Fruit fly (Drosophila melanogaster) whole organism, embryonic: ENCODE results near the gene Eig71Ei.

Experiments
- BEAF-32 ChIP-seq: fragments of 200-800 bp; sonication (Bioruptor generic); optimal IDR thresholded peaks from 3 replicates; lab custom pipeline; 2017; ENCODE audit warnings: missing biosample characterization, missing genetic modification characterization, mild to moderate bottlenecking, moderate library complexity, missing genetic modification reagents
- CG10366 ChIP-seq: fragments of 200-800 bp; sonication (Bioruptor generic); IDR thresholded peaks from 2 replicates; pipeline ENCODE4 v1.3.6; 2022; ENCODE audit warnings: missing biosample characterization, missing genetic modification characterization
- CG12299 ChIP-seq: fragments of 200-800 bp; sonication (Bioruptor generic); optimal IDR thresholded peaks from 2 replicates; lab custom pipeline; 2018; ENCODE audit warnings: missing biosample characterization, mild to moderate bottlenecking, missing genetic modification characterization
- CG15514 ChIP-seq: fragments of 200-800 bp; sonication (Bioruptor generic); optimal IDR thresholded peaks from 3 replicates; lab custom pipeline; 2017; ENCODE audit warnings: missing biosample characterization, missing genetic modification characterization, mild to moderate bottlenecking, moderate library complexity, missing genetic modification reagents
- CG15696 ChIP-seq: fragments of 200-800 bp; sonication (Bioruptor generic); optimal IDR thresholded peaks from 2 replicates; lab custom pipeline; 2019; ENCODE audit warnings: missing biosample characterization, mild to moderate bottlenecking, missing genetic modification characterization, moderate library complexity
- CG1603 ChIP-seq: fragments of 200-800 bp; sonication (Bioruptor generic); optimal IDR thresholded peaks from 2 replicates; lab custom pipeline; 2019; ENCODE audit warnings: missing biosample characterization, mild to moderate bottlenecking, missing genetic modification characterization, moderate library complexity
- CG1647 ChIP-seq: fragments of 200-800 bp; sonication (Bioruptor generic); optimal IDR thresholded peaks from 3 replicates; lab custom pipeline; 2016; ENCODE audit warnings: missing biosample characterization, missing genetic modification characterization
- CG16779 ChIP-seq: fragments of 200-800 bp; sonication (Bioruptor generic); IDR thresholded peaks from 2 replicates; pipeline ENCODE4 v1.3.6; 2022; ENCODE audit warnings: missing biosample characterization, missing genetic modification characterization
- CG18262 ChIP-seq: fragments of 200-800 bp; optimal IDR thresholded peaks from 3 replicates; lab custom pipeline; 2019; ENCODE audit warnings: missing biosample characterization, mild to moderate bottlenecking, missing genetic modification characterization, moderate library complexity
- CG2199 ChIP-seq: fragments of 200-800 bp; sonication (Bioruptor generic); IDR thresholded peaks from 3 replicates; pipeline ENCODE4 v1.3.6; 2022; ENCODE audit warnings: missing biosample characterization, missing genetic modification characterization
- CG30403 ChIP-seq: fragments of 200-800 bp; sonication (Bioruptor generic); optimal IDR thresholded peaks from 3 replicates; lab custom pipeline; 2016; ENCODE audit warnings: missing biosample characterization, missing genetic modification characterization
- CG33213 ChIP-seq: fragments of 200-800 bp; sonication (Bioruptor generic); optimal IDR thresholded peaks from 3 replicates; lab custom pipeline; 2016; ENCODE audit warnings: missing biosample characterization, missing genetic modification characterization
- CG4404 ChIP-seq: fragments of 200-800 bp; sonication (Bioruptor generic); IDR thresholded peaks from 2 replicates; pipeline ENCODE4 v1.3.6; 2022; ENCODE audit warnings: missing biosample characterization, missing genetic modification characterization
- CG6272 ChIP-seq: fragments of 200-800 bp; sonication (Bioruptor generic); IDR thresholded peaks from 2 replicates; pipeline ENCODE4 v1.3.6; 2022; ENCODE audit warnings: missing biosample characterization, missing genetic modification characterization
- CG6765 ChIP-seq: fragments of 200-800 bp; sonication (Bioruptor generic); optimal IDR thresholded peaks from 3 replicates; lab custom pipeline; 2017; ENCODE audit warnings: missing biosample characterization, mild to moderate bottlenecking, missing genetic modification characterization
- CG6854 ChIP-seq: fragments of 200-800 bp; sonication (Bioruptor generic); optimal IDR thresholded peaks from 3 replicates; lab custom pipeline; 2017; ENCODE audit warnings: missing biosample characterization, mild to moderate bottlenecking, missing genetic modification characterization
- CG9932 ChIP-seq: fragments of 200-800 bp; sonication (Bioruptor generic); IDR thresholded peaks from 2 replicates; pipeline ENCODE4 v1.3.6; 2022; ENCODE audit warnings: missing biosample characterization, missing genetic modification characterization
- Chrac-16 ChIP-seq: fragments of 200-800 bp; sonication (Bioruptor generic); optimal IDR thresholded peaks from 3 replicates; lab custom pipeline; 2016; ENCODE audit warnings: missing biosample characterization, missing genetic modification characterization
- CkIIα-i1 ChIP-seq: fragments of 200-800 bp; sonication (Bioruptor generic); IDR thresholded peaks from 2 replicates; pipeline ENCODE4 v1.3.6; 2022; ENCODE audit warnings: missing biosample characterization, missing genetic modification characterization
- H2.0 ChIP-seq: fragments of 200-800 bp; sonication (Bioruptor generic); IDR thresholded peaks from 2 replicates; pipeline ENCODE4 v1.3.6; 2022; ENCODE audit warnings: missing biosample characterization, missing genetic modification characterization
- HLH4C ChIP-seq: fragments of 200-800 bp; sonication (Bioruptor generic); IDR thresholded peaks from 3 replicates; pipeline ENCODE4 v1.3.6; 2022; ENCODE audit warnings: missing biosample characterization, missing genetic modification characterization; ENCODE audit not compliant: partially characterized antibody
- HLHmδ ChIP-seq: fragments of 200-800 bp; sonication (Bioruptor generic); optimal IDR thresholded peaks from 2 replicates; lab custom pipeline; 2018; ENCODE audit warnings: missing biosample characterization, mild to moderate bottlenecking, missing genetic modification characterization, moderate library complexity
- Hmx ChIP-seq: fragments of 200-800 bp; sonication (Bioruptor generic); optimal IDR thresholded peaks from 2 replicates; lab custom pipeline; 2016; ENCODE audit warnings: missing biosample characterization, missing genetic modification characterization
- Hr78 ChIP-seq, 2 experiments: fragments of 200-800 bp in 1 of 2; fragments of >200 bp in 1 of 2; sonication (Bioruptor generic) in 1 of 2; optimal IDR thresholded peaks; 2 replicates each; lab custom pipeline; 2017 to 2019; ENCODE audit warnings: missing biosample characterization in 2 of 2, missing genetic modification characterization in 2 of 2, mild to moderate bottlenecking in 1 of 2, moderate library complexity in 1 of 2
- Kr ChIP-seq: fragments of 200-800 bp; sonication (Bioruptor generic); optimal IDR thresholded peaks from 2 replicates; lab custom pipeline; 2017; ENCODE audit warnings: missing biosample characterization, mild to moderate bottlenecking, missing genetic modification characterization
- Spps ChIP-seq: fragments of 200-800 bp; sonication (Bioruptor generic); optimal IDR thresholded peaks from 2 replicates; lab custom pipeline; 2018; ENCODE audit warnings: missing biosample characterization, mild to moderate bottlenecking, missing genetic modification characterization
- Usf ChIP-seq: fragments of 200-800 bp; sonication (Bioruptor generic); optimal IDR thresholded peaks from 2 replicates; lab custom pipeline; 2017; ENCODE audit warnings: missing genotype, missing biosample characterization, missing genetic modification characterization
- ash1 ChIP-seq: fragments of 200-800 bp; sonication (Bioruptor generic); optimal IDR thresholded peaks from 2 replicates; lab custom pipeline; 2018; ENCODE audit warnings: missing biosample characterization, mild to moderate bottlenecking, missing genetic modification characterization
- az2 ChIP-seq: fragments of 200-800 bp; sonication (Bioruptor generic); optimal IDR thresholded peaks from 3 replicates; lab custom pipeline; 2016; ENCODE audit warnings: missing biosample characterization, missing genetic modification characterization
- bbx ChIP-seq: fragments of 200-800 bp; sonication (Bioruptor generic); IDR thresholded peaks from 2 replicates; pipeline ENCODE4 v1.3.6; 2022; ENCODE audit warnings: missing biosample characterization, missing genetic modification characterization; ENCODE audit not compliant: partially characterized antibody
- ci ChIP-seq: fragments of 200-800 bp; sonication (Bioruptor generic); IDR thresholded peaks from 3 replicates; pipeline ENCODE4 v1.3.6; 2022; ENCODE audit warnings: missing biosample characterization, missing genetic modification characterization
- corto ChIP-seq: fragments of 200-800 bp; sonication (Bioruptor generic); optimal IDR thresholded peaks from 2 replicates; lab custom pipeline; 2016; ENCODE audit warnings: missing biosample characterization, mild to moderate bottlenecking, missing genetic modification characterization, moderate library complexity
- crp ChIP-seq, 2 experiments: fragments of 200-800 bp; sonication (Bioruptor generic); optimal IDR thresholded peaks; 2 replicates in 1 of 2; 3 replicates in 1 of 2; lab custom pipeline; 2017; ENCODE audit warnings: missing biosample characterization in 2 of 2, missing genetic modification characterization in 2 of 2, mild to moderate bottlenecking in 1 of 2, moderate library complexity in 1 of 2
- dati ChIP-seq: fragments of 200-800 bp; sonication (Bioruptor generic); IDR thresholded peaks from 2 replicates; pipeline ENCODE4 v1.3.6; 2022; ENCODE audit warnings: missing biosample characterization, missing genetic modification characterization
- emc ChIP-seq: fragments of 200-800 bp; sonication (Bioruptor generic); optimal IDR thresholded peaks from 2 replicates; lab custom pipeline; 2016; ENCODE audit warnings: missing biosample characterization, missing genetic modification characterization
- ems ChIP-seq: fragments of 200-800 bp; sonication (Bioruptor generic); optimal IDR thresholded peaks from 3 replicates; lab custom pipeline; 2016; ENCODE audit warnings: missing biosample characterization, missing genetic modification characterization
- ewg ChIP-seq: fragments of 200-800 bp; sonication (Bioruptor generic); optimal IDR thresholded peaks from 3 replicates; lab custom pipeline; 2017; ENCODE audit warnings: mild to moderate bottlenecking, missing biosample characterization, missing genetic modification reagents, missing genetic modification characterization
- grau ChIP-seq: fragments of 200-800 bp; optimal IDR thresholded peaks from 3 replicates; lab custom pipeline; 2019; ENCODE audit warnings: missing biosample characterization, mild to moderate bottlenecking, missing genetic modification characterization, moderate library complexity
- kay ChIP-seq: fragments of 200-800 bp; sonication (Bioruptor generic); optimal IDR thresholded peaks from 2 replicates; lab custom pipeline; 2016; ENCODE audit warnings: missing biosample characterization, missing genetic modification characterization
- lilli ChIP-seq: fragments of 200-800 bp; sonication (Bioruptor generic); optimal IDR thresholded peaks from 3 replicates; lab custom pipeline; 2016; ENCODE audit warnings: missing biosample characterization, missing genetic modification characterization
- repo ChIP-seq: fragments of 200-800 bp; sonication (Bioruptor generic); optimal IDR thresholded peaks from 2 replicates; lab custom pipeline; 2016; ENCODE audit warnings: missing biosample characterization, missing genetic modification characterization
- run ChIP-seq: fragments of 200-800 bp; sonication (Bioruptor generic); optimal IDR thresholded peaks from 3 replicates; lab custom pipeline; 2018; ENCODE audit warnings: missing biosample characterization, mild to moderate bottlenecking, missing genetic modification characterization
- scrt ChIP-seq: fragments of 200-800 bp; sonication (Bioruptor generic); optimal IDR thresholded peaks from 2 replicates; lab custom pipeline; 2018; ENCODE audit warnings: missing biosample characterization, mild to moderate bottlenecking, missing genetic modification characterization, moderate library complexity
- slbo ChIP-seq: fragments of 200-800 bp; sonication (Bioruptor generic); IDR thresholded peaks from 2 replicates; pipeline ENCODE4 v1.3.6; 2022; ENCODE audit warnings: missing biosample characterization, missing genetic modification characterization
- sqz ChIP-seq: fragments of 200-800 bp; sonication (Bioruptor generic); optimal IDR thresholded peaks from 3 replicates; lab custom pipeline; 2018; ENCODE audit warnings: missing biosample characterization, mild to moderate bottlenecking, missing genetic modification characterization
- tio ChIP-seq: fragments of 200-800 bp; sonication (Bioruptor generic); optimal IDR thresholded peaks from 2 replicates; lab custom pipeline; 2017; ENCODE audit warnings: missing biosample characterization, missing genetic modification characterization, inconsistent platforms
- toy ChIP-seq: fragments of 200-800 bp; sonication (Bioruptor generic); IDR thresholded peaks from 2 replicates; pipeline ENCODE4 v1.3.6; 2022; ENCODE audit warnings: missing biosample characterization, missing genetic modification characterization
- vnd ChIP-seq: fragments of 200-800 bp; sonication (Bioruptor generic); IDR thresholded peaks from 3 replicates; pipeline ENCODE4 v1.3.6; 2022; ENCODE audit warnings: missing biosample characterization, missing genetic modification characterization; ENCODE audit not compliant: partially characterized antibody
- z ChIP-seq: fragments of 200-800 bp; sonication (Bioruptor generic); IDR thresholded peaks from 3 replicates; pipeline ENCODE4 v1.3.6; 2022; ENCODE audit warnings: missing biosample characterization, missing genetic modification characterization
- zf30C ChIP-seq: fragments of 200-800 bp; sonication (Bioruptor generic); optimal IDR thresholded peaks from 3 replicates; lab custom pipeline; 2018; ENCODE audit warnings: missing biosample characterization, mild to moderate bottlenecking, missing genetic modification characterization

The Eig71Ei gene

dm6 chr3L:15700338-15700966, 40.9 kb downstream of the Eig71Ei start (continued):
- no peak for TF ChIP-seq ash1 (GFP tag; lab: Kevin White, UChicago)
- no peak for TF ChIP-seq toy (GFP tag; lab: Robert Waterston, UW)
- TF ChIP-seq az2 (GFP tag; lab: Kevin White, UChicago), result peak; percentile 51
- TF ChIP-seq CG1647 (GFP tag; lab: Kevin White, UChicago), result no peak
- no peak for TF ChIP-seq dati
- peak; percentile 63 for TF ChIP-seq Chrac-16 (GFP tag; lab: Kevin White, UChicago)
- no peak for TF ChIP-seq CG9932
- TF ChIP-seq zf30C (GFP tag; lab: Kevin White, UChicago), result peak; percentile 97
- no peak for TF ChIP-seq bbx (GFP tag; lab: Robert Waterston, UW)
- TF ChIP-seq tio (GFP tag; lab: Kevin White, UChicago), result peak; percentile 48
- TF ChIP-seq CG33213 (GFP tag; lab: Kevin White, UChicago), result no peak
- TF ChIP-seq CG10366 (GFP tag; lab: Robert Waterston, UW), result no peak
- no peak for TF ChIP-seq HLH4C (GFP tag; lab: Robert Waterston, UW)
- TF ChIP-seq CG18262, result peak; percentile 83
- TF ChIP-seq HLHmδ, result no peak
- TF ChIP-seq CG4404 (GFP tag; lab: Robert Waterston, UW), result peak; percentile 54
- TF ChIP-seq Hmx (GFP tag; lab: Kevin White, UChicago), result peak; percentile 4
- TF ChIP-seq CkIIα-i1 (GFP tag; lab: Robert Waterston, UW), result no peak
- no peak for TF ChIP-seq ems (GFP tag; lab: Kevin White, UChicago)
- no peak for TF ChIP-seq vnd (GFP tag; lab: Robert Waterston, UW)
- no peak for TF ChIP-seq CG6272 (GFP tag; lab: Robert Waterston, UW)
- TF ChIP-seq Hr78 (GFP tag; optimal IDR thresholded peaks at IDR 0.05; lab: Kevin White, UChicago), result no peak
- no peak for TF ChIP-seq CG1603 (tag; lab: Kevin White, UChicago)
- no peak for TF ChIP-seq run (tag; lab: Kevin White, UChicago)
- TF ChIP-seq grau (tag; lab: Kevin White, UChicago), result peak; percentile 65
- no peak for TF ChIP-seq slbo (GFP tag; lab: Robert Waterston, UW)
- peak; percentile 93 for TF ChIP-seq CG15696 (tag; lab: Kevin White, UChicago)
- TF ChIP-seq repo, result no peak
- peak; percentile 34 for TF ChIP-seq Spps
- no peak for TF ChIP-seq BEAF-32
- TF ChIP-seq H2.0 (GFP tag; lab: Robert Waterston, UW), result no peak
- TF ChIP-seq ci (GFP tag; lab: Robert Waterston, UW), result no peak
- TF ChIP-seq CG15514 (GFP tag; lab: Kevin White, UChicago), result no peak
- no peak for TF ChIP-seq CG6854 (GFP tag; lab: Kevin White, UChicago)
- TF ChIP-seq sqz (GFP tag; lab: Kevin White, UChicago), result peak; percentile 20
- TF ChIP-seq CG2199 (GFP tag; lab: Robert Waterston, UW), result 0 out of 3 replicates have a peak, but pooled peaks have one; percentile 44
- no peak for TF ChIP-seq CG6765 (GFP tag; lab: Kevin White, UChicago)
- TF ChIP-seq emc (GFP tag; lab: Kevin White, UChicago), result no peak
- no peak for TF ChIP-seq CG12299 (tag; lab: Kevin White, UChicago)
- no peak for TF ChIP-seq crp (GFP tag; optimal IDR thresholded peaks at IDR 0.05; lab: Kevin White, UChicago)
- no peak for TF ChIP-seq CG16779 (GFP tag; lab: Robert Waterston, UW)
- no peak for TF ChIP-seq lilli (GFP tag; lab: Kevin White, UChicago)
- TF ChIP-seq Usf (GFP tag; lab: Kevin White, UChicago), result peak; percentile 14
- no peak for TF ChIP-seq kay (GFP tag; lab: Kevin White, UChicago)
- no peak for TF ChIP-seq z (GFP tag; lab: Robert Waterston, UW)
- TF ChIP-seq ewg (GFP tag; lab: Kevin White, UChicago), result no peak
- TF ChIP-seq corto, result peak; percentile 44
- TF ChIP-seq Kr (GFP tag; lab: Kevin White, UChicago), result no peak
- no peak for TF ChIP-seq scrt
- TF ChIP-seq CG30403, result peak; percentile 36
